Worm (Caenorhabditis elegans) whole organism, L2 larva: ENCODE results near the gene C18C4.7.

Source experiments
- C34F6.9 ChIP-seq: fragments of 150-350 bp; optimal IDR thresholded peaks from 2 replicates; lab custom pipeline; 2014; ENCODE audit warnings: missing biosample characterization, missing genetic modification characterization
- F13H6.1 ChIP-seq: sonication (generic microtip); optimal IDR thresholded peaks from 2 replicates; lab custom pipeline; 2016; ENCODE audit warnings: missing genetic modification characterization, missing compliant biosample characterization
- R02D3.7 ChIP-seq: fragments of 150-350 bp; optimal IDR thresholded peaks from 2 replicates; lab custom pipeline; 2014; ENCODE audit warnings: missing biosample characterization, missing genetic modification characterization
- Y55F3AM.14 ChIP-seq: fragments of 200-800 bp; sonication (Bioruptor generic); optimal IDR thresholded peaks from 2 replicates; lab custom pipeline; 2018; ENCODE audit warnings: mild to moderate bottlenecking, missing genetic modification characterization, missing compliant biosample characterization
- ZK546.5 ChIP-seq: sonication (generic microtip); optimal IDR thresholded peaks from 2 replicates; lab custom pipeline; 2017; ENCODE audit warnings: missing biosample characterization, missing genetic modification characterization
- alr-1 ChIP-seq: fragments of 150-350 bp; optimal IDR thresholded peaks from 2 replicates; lab custom pipeline; 2014; ENCODE audit warnings: missing biosample characterization, missing genetic modification characterization
- aly-2 ChIP-seq: fragments of 150-350 bp; optimal IDR thresholded peaks from 2 replicates; lab custom pipeline; 2014; ENCODE audit warnings: missing biosample characterization, missing genetic modification characterization
- ama-1 ChIP-seq: fragments of 150-350 bp; optimal IDR thresholded peaks from 2 replicates; lab custom pipeline; 2018; ENCODE audit warnings: inconsistent platforms
- ceh-16 ChIP-seq: fragments of 150-350 bp; optimal IDR thresholded peaks from 2 replicates; lab custom pipeline; 2014; ENCODE audit warnings: missing biosample characterization, missing genetic modification characterization
- ceh-82 ChIP-seq: fragments of 150-350 bp; optimal IDR thresholded peaks from 2 replicates; lab custom pipeline; 2014; ENCODE audit warnings: missing biosample characterization, missing genetic modification characterization
- crh-2 ChIP-seq: sonication (generic microtip); optimal IDR thresholded peaks from 2 replicates; lab custom pipeline; 2017; ENCODE audit warnings: missing biosample characterization, missing genetic modification characterization
- dmd-4 ChIP-seq: sonication (generic microtip); optimal IDR thresholded peaks from 2 replicates; lab custom pipeline; 2017; ENCODE audit warnings: missing biosample characterization, missing genetic modification characterization
- elt-3 ChIP-seq: sonication (generic microtip); optimal IDR thresholded peaks from 2 replicates; lab custom pipeline; 2017; ENCODE audit warnings: missing biosample characterization, missing genetic modification characterization
- fos-1 ChIP-seq: fragments of 150-350 bp; optimal IDR thresholded peaks from 2 replicates; lab custom pipeline; 2014; ENCODE audit warnings: missing biosample characterization, missing genetic modification characterization
- gmeb-1 ChIP-seq: fragments of 150-350 bp; optimal IDR thresholded peaks from 2 replicates; lab custom pipeline; 2014; ENCODE audit warnings: missing biosample characterization, missing genetic modification characterization
- lin-11 ChIP-seq: fragments of 150-350 bp; sonication (generic microtip); optimal IDR thresholded peaks from 2 replicates; lab custom pipeline; 2014; ENCODE audit warnings: missing biosample characterization, missing genetic modification characterization, inconsistent platforms, mixed read lengths
- lin-13 ChIP-seq: fragments of 150-350 bp; optimal IDR thresholded peaks from 2 replicates; lab custom pipeline; 2014; ENCODE audit warnings: missing biosample characterization, missing genetic modification reagents, missing genetic modification characterization
- lin-39 ChIP-seq: fragments of 150-350 bp; optimal IDR thresholded peaks from 2 replicates; lab custom pipeline; 2014; ENCODE audit warnings: missing biosample characterization, missing genetic modification reagents, missing genetic modification characterization
- lsy-2 ChIP-seq, 2 experiments: fragments of 150-350 bp in 1 of 2; sonication (generic microtip) in 1 of 2; optimal IDR thresholded peaks; 2 replicates each; lab custom pipeline; 2014 to 2017; ENCODE audit warnings: missing biosample characterization in 2 of 2, missing genetic modification characterization in 2 of 2
- mbf-1 ChIP-seq: sonication (generic microtip); optimal IDR thresholded peaks from 2 replicates; lab custom pipeline; 2017; ENCODE audit warnings: missing biosample characterization, missing genetic modification characterization
- nhr-11 ChIP-seq: fragments of 150-350 bp; optimal IDR thresholded peaks from 2 replicates; lab custom pipeline; 2014; ENCODE audit warnings: missing biosample characterization, missing genetic modification characterization
- nhr-12 ChIP-seq: fragments of 150-350 bp; optimal IDR thresholded peaks from 2 replicates; lab custom pipeline; 2014; ENCODE audit warnings: missing biosample characterization, missing genetic modification characterization
- nhr-129 ChIP-seq: fragments of 150-350 bp; optimal IDR thresholded peaks from 2 replicates; lab custom pipeline; 2014; ENCODE audit warnings: missing biosample characterization, missing genetic modification characterization
- nhr-23 ChIP-seq: fragments of 150-350 bp; optimal IDR thresholded peaks from 2 replicates; lab custom pipeline; 2014; ENCODE audit warnings: missing biosample characterization, missing genetic modification reagents, missing genetic modification characterization
- nhr-237 ChIP-seq: fragments of 150-350 bp; optimal IDR thresholded peaks from 2 replicates; lab custom pipeline; 2014; ENCODE audit warnings: missing biosample characterization, missing genetic modification characterization
- nhr-25 ChIP-seq: fragments of 150-350 bp; sonication (generic microtip); optimal IDR thresholded peaks from 3 replicates; lab custom pipeline; 2014; ENCODE audit warnings: missing biosample characterization, missing genetic modification characterization
- nhr-6 ChIP-seq: fragments of 150-350 bp; optimal IDR thresholded peaks from 2 replicates; lab custom pipeline; 2014; ENCODE audit warnings: missing biosample characterization, missing genetic modification characterization
- peb-1 ChIP-seq: fragments of 150-350 bp; optimal IDR thresholded peaks from 2 replicates; lab custom pipeline; 2014; ENCODE audit warnings: missing biosample characterization, missing genetic modification characterization
- sma-3 ChIP-seq: sonication (generic microtip); optimal IDR thresholded peaks from 2 replicates; lab custom pipeline; 2016; ENCODE audit warnings: missing genetic modification reagents, missing genetic modification characterization, missing compliant biosample characterization
- sma-9 ChIP-seq, 2 experiments: fragments of 150-350 bp in 1 of 2; sonication (generic microtip) in 1 of 2; optimal IDR thresholded peaks; 2 replicates each; lab custom pipeline; 2014 to 2016; ENCODE audit warnings: missing genetic modification characterization in 2 of 2, mild to moderate bottlenecking in 1 of 2, missing biosample characterization in 1 of 2, missing compliant biosample characterization in 1 of 2, missing genetic modification reagents in 1 of 2, moderate library complexity in 1 of 2
- snpc-4 ChIP-seq: fragments of 150-350 bp; optimal IDR thresholded peaks from 2 replicates; lab custom pipeline; 2014; ENCODE audit warnings: missing biosample characterization, missing genetic modification characterization
- unc-39 ChIP-seq: fragments of 150-350 bp; optimal IDR thresholded peaks from 2 replicates; lab custom pipeline; 2014; ENCODE audit warnings: missing biosample characterization, missing genetic modification characterization
- unc-55 ChIP-seq: fragments of 150-350 bp; sonication (generic microtip); optimal IDR thresholded peaks from 3 replicates; lab custom pipeline; 2014; ENCODE audit warnings: missing biosample characterization, missing genetic modification reagents, missing genetic modification characterization
- unc-62 ChIP-seq: fragments of 150-350 bp; optimal IDR thresholded peaks from 2 replicates; lab custom pipeline; 2014; ENCODE audit warnings: missing biosample characterization, missing genetic modification reagents, missing genetic modification characterization
- zag-1 ChIP-seq: fragments of 150-350 bp; optimal IDR thresholded peaks from 2 replicates; lab custom pipeline; 2014; ENCODE audit warnings: missing biosample characterization, missing genetic modification characterization
- ztf-1 ChIP-seq: fragments of 200-800 bp; sonication (Bioruptor generic); conservative IDR thresholded peaks from 2 replicates; pipeline ENCODE4 v1.3.6; 2022; ENCODE audit warnings: missing genetic modification characterization, missing compliant biosample characterization
- ztf-11 ChIP-seq: sonication (generic microtip); optimal IDR thresholded peaks from 2 replicates; lab custom pipeline; 2017; ENCODE audit warnings: missing biosample characterization, missing genetic modification characterization
- ztf-4 ChIP-seq: fragments of 150-350 bp; optimal IDR thresholded peaks from 2 replicates; lab custom pipeline; 2014; ENCODE audit warnings: missing biosample characterization, missing genetic modification characterization

Gene C18C4.7

ce11 chrV:5596391-5597030 is 29.5 kb upstream of the C18C4.7 start, which contains the start of gene zhit-1:
Gene zhit-1, minus strand, starts transcription at chrV:5596551.
- TF ChIP-seq R02D3.7 (tag; lab: Kevin White, UChicago) = no peak
- TF ChIP-seq mbf-1 (tag; lab: Kevin White, UChicago) = no peak
- TF ChIP-seq alr-1 = no peak
- TF ChIP-seq nhr-12 (tag; lab: Kevin White, UChicago) = no peak
- TF ChIP-seq nhr-237 (tag; lab: Kevin White, UChicago) = no peak
- no peak for TF ChIP-seq nhr-25 (tag; lab: Kevin White, UChicago)
- no peak for TF ChIP-seq lin-39 (tag; lab: Kevin White, UChicago)
- no peak for TF ChIP-seq Y55F3AM.14 (GFP tag; lab: Kevin White, UChicago)
- no peak for TF ChIP-seq ztf-11
- no peak for TF ChIP-seq ztf-1
- no peak for TF ChIP-seq elt-3 (tag; lab: Kevin White, UChicago)
- TF ChIP-seq lin-13 (GFP tag; lab: Kevin White, UChicago) = peak; percentile 11
- TF ChIP-seq crh-2 (tag; lab: Kevin White, UChicago) = no peak
- no peak for TF ChIP-seq nhr-11 (tag; lab: Kevin White, UChicago)
- peak; percentile 93 for TF ChIP-seq gmeb-1
- TF ChIP-seq unc-39 (tag; lab: Kevin White, UChicago) = no peak
- peak; percentile 61 for TF ChIP-seq snpc-4 (tag; lab: Kevin White, UChicago)
- peak in 1 of 2 experiments; percentile 58 for TF ChIP-seq lsy-2 (tag; optimal IDR thresholded peaks at IDR 0.05; lab: Kevin White, UChicago)
- no peak for TF ChIP-seq ztf-4 (tag; lab: Kevin White, UChicago)
- TF ChIP-seq F13H6.1 = no peak
- no peak for TF ChIP-seq aly-2
- TF ChIP-seq sma-9 (GFP tag; optimal IDR thresholded peaks at IDR 0.05; lab: Kevin White, UChicago) = no peak
- TF ChIP-seq sma-9 (tag; optimal IDR thresholded peaks at IDR 0.05; lab: Kevin White, UChicago) = no peak
- peak; percentile 36 for TF ChIP-seq C34F6.9
- TF ChIP-seq unc-62 (GFP tag; lab: Kevin White, UChicago) = no peak
- TF ChIP-seq nhr-23 (tag; lab: Kevin White, UChicago) = no peak
- TF ChIP-seq ZK546.5 (tag; lab: Kevin White, UChicago) = no peak
- peak; percentile 56 for TF ChIP-seq unc-55 (GFP tag; lab: Kevin White, UChicago)
- no peak for TF ChIP-seq ceh-16
- peak; percentile 1 for TF ChIP-seq nhr-129 (tag; lab: Kevin White, UChicago)
- TF ChIP-seq ceh-82 (tag; lab: Kevin White, UChicago) = no peak
- no peak for TF ChIP-seq zag-1 (tag; lab: Kevin White, UChicago)
- TF ChIP-seq sma-3 (GFP tag; lab: Kevin White, UChicago) = no peak
- no peak for TF ChIP-seq ama-1 (lab: Kevin White, UChicago)
- no peak for TF ChIP-seq lin-11 (tag; lab: Kevin White, UChicago)
- TF ChIP-seq peb-1 (tag; lab: Kevin White, UChicago) = no peak
- TF ChIP-seq dmd-4 (tag; lab: Kevin White, UChicago) = no peak
- no peak for TF ChIP-seq nhr-6 (tag; lab: Kevin White, UChicago)

ce11 chrV:5594315-5594714 is 27.3 kb upstream of the C18C4.7 start, which contains the start of gene crn-2:
Gene crn-2, plus strand, starts transcription at chrV:5594615.
- TF ChIP-seq sma-3 (GFP tag; lab: Kevin White, UChicago) = no peak
- no peak for TF ChIP-seq mbf-1 (tag; lab: Kevin White, UChicago)
- TF ChIP-seq, all 48 proteins: peak for 0

- TF ChIP-seq ztf-1 (no peak), lin-13 (GFP tag; lab: Kevin White, UChicago) (no peak), crh-2 (tag; lab: Kevin White, UChicago) (no peak), ceh-82 (tag; lab: Kevin White, UChicago) (no peak), lsy-2 (tag; optimal IDR thresholded peaks at IDR 0.05; lab: Kevin White, UChicago) (no peak), snpc-4 (tag; lab: Kevin White, UChicago) (no peak), mbf-1 (tag; lab: Kevin White, UChicago) (no peak), fos-1 (tag; lab: Kevin White, UChicago) (no peak), F13H6.1 (no peak), ztf-4 (tag; lab: Kevin White, UChicago) (no peak), ZK546.5 (tag; lab: Kevin White, UChicago) (no peak), sma-3 (GFP tag; lab: Kevin White, UChicago) (no peak), R02D3.7 (tag; lab: Kevin White, UChicago) (no peak), nhr-12 (tag; lab: Kevin White, UChicago) (no peak), nhr-11 (tag; lab: Kevin White, UChicago) (no peak), sma-9 (GFP tag; optimal IDR thresholded peaks at IDR 0.05; lab: Kevin White, UChicago) (no peak), sma-9 (tag; optimal IDR thresholded peaks at IDR 0.05; lab: Kevin White, UChicago) (no peak)
These were observed 26.4 kb upstream of the C18C4.7 start, which contains the start of gene mrpl-48 for ce11 chrV:5593406-5593805. Gene mrpl-48, plus strand, starts transcription at chrV:5593706.
